Worm (Caenorhabditis elegans): ENCODE data around the gene sdz-36.

DNA sequence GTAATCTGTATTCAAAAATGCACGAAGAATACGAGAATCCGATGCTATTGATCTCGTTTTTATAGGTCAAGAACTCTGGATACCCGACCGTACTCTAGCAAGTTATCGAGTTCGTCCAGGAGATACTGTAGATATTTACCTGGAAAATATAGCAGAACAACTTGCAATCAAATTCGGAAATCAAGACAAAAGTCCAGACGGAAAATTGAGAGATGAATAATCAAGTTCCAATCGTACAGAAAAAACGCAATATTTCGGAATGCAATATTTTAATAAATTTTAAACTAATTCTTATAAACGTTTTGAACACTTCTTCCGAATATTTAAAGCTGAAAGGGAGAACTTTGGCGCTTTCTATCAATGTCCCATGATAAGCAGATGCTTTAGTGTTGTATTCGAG, 48.3 kb downstream of the sdz-36 start:
- TF ChIP-seq efl-1 (GFP tag; optimal IDR thresholded peaks at IDR 0.05) (peak; percentile 33), somi-1 (GFP tag; optimal IDR thresholded peaks at IDR 0.05) (no peak), rpc-1 (optimal IDR thresholded peaks at IDR 0.05) (no peak), rpc-1 (tag; optimal IDR thresholded peaks at IDR 0.05) (no peak), madf-3 (GFP tag; IDR thresholded peaks at IDR 0.05) (peak; percentile 5; the same call in 1 of the 2 replicates), T26A5.8 (tag; optimal IDR thresholded peaks at IDR 0.05) (no peak), snpc-4 (GFP tag; optimal IDR thresholded peaks at IDR 0.05) (peak; percentile 40), snpc-4 (tag; optimal IDR thresholded peaks at IDR 0.05) (peak in 2 of 4 experiments; percentile 16 to 53), cebp-1 (GFP tag; IDR thresholded peaks at IDR 0.05) (no peak), cebp-1 (tag; optimal IDR thresholded peaks at IDR 0.05) (peak; percentile 42), nhr-179 (tag; optimal IDR thresholded peaks at IDR 0.05) (no peak), ceh-91 (GFP tag; IDR thresholded peaks at IDR 0.05) (no peak), ets-4 (GFP tag; optimal IDR thresholded peaks at IDR 0.05) (no peak), F23B12.7 (tag; optimal IDR thresholded peaks at IDR 0.05; ENCODE audit: insufficient read depth) (no peak), ama-1 (optimal IDR thresholded peaks at IDR 0.05) (no peak), ama-1 (GFP tag; optimal IDR thresholded peaks at IDR 0.05) (peak in 1 of 2 experiments; percentile 22)

Data from whole organism, young adult.